Worm (Caenorhabditis elegans) whole organism, mixed stage, embryonic: Measurements from ENCODE around the gene hlh-13.

Experiments used
- M03D4.4 ChIP-seq: sonication (generic microtip); optimal IDR thresholded peaks from 2 replicates; lab custom pipeline; 2017; ENCODE audit warnings: mild to moderate bottlenecking, missing genetic modification characterization, missing compliant biosample characterization
- bed-3 ChIP-seq: fragments of 200-800 bp; sonication (Bioruptor generic); optimal IDR thresholded peaks from 3 replicates; lab custom pipeline; 2018; ENCODE audit warnings: mild to moderate bottlenecking, missing genetic modification characterization, moderate library complexity, missing compliant biosample characterization
- blmp-1 ChIP-seq: fragments of 150-350 bp; optimal IDR thresholded peaks from 2 replicates; lab custom pipeline; 2014; ENCODE audit warnings: missing biosample characterization, missing genetic modification characterization
- ceh-39 ChIP-seq: fragments of 150-350 bp; optimal IDR thresholded peaks from 2 replicates; lab custom pipeline; 2014; ENCODE audit warnings: missing biosample characterization, missing genetic modification characterization
- ceh-83 ChIP-seq: fragments of 200-800 bp; sonication (Bioruptor generic); optimal IDR thresholded peaks from 2 replicates; lab custom pipeline; 2018; ENCODE audit warnings: mild to moderate bottlenecking, missing genetic modification characterization, missing compliant biosample characterization
- ces-1 ChIP-seq: fragments of 150-350 bp; optimal IDR thresholded peaks from 2 replicates; lab custom pipeline; 2014; ENCODE audit warnings: missing biosample characterization, missing genetic modification reagents, missing genetic modification characterization
- cnd-1 ChIP-seq: fragments of 200-800 bp; sonication (Bioruptor generic); optimal IDR thresholded peaks from 2 replicates; lab custom pipeline; 2018; ENCODE audit warnings: mild to moderate bottlenecking, missing genetic modification characterization, missing compliant biosample characterization
- elt-1 ChIP-seq: sonication (generic microtip); optimal IDR thresholded peaks from 2 replicates; lab custom pipeline; 2017; ENCODE audit warnings: missing genetic modification characterization, mild to moderate bottlenecking, missing compliant biosample characterization, antibody characterized with exemption, moderate library complexity, borderline replicate concordance; ENCODE audit not compliant: insufficient read depth
- ham-2 ChIP-seq: fragments of 200-800 bp; sonication (Bioruptor generic); optimal IDR thresholded peaks from 2 replicates; lab custom pipeline; 2018; ENCODE audit warnings: mild to moderate bottlenecking, missing genetic modification characterization, missing compliant biosample characterization
- hlh-1 ChIP-seq: fragments of 150-350 bp; optimal IDR thresholded peaks from 2 replicates; lab custom pipeline; 2014; ENCODE audit warnings: missing biosample characterization, missing genetic modification reagents, missing genetic modification characterization
- lin-13 ChIP-seq: fragments of 150-350 bp; optimal IDR thresholded peaks from 2 replicates; lab custom pipeline; 2014; ENCODE audit warnings: missing biosample characterization, missing genetic modification characterization
- lin-32 ChIP-seq: fragments of 200-800 bp; sonication (Bioruptor generic); optimal IDR thresholded peaks from 2 replicates; lab custom pipeline; 2018; ENCODE audit warnings: mild to moderate bottlenecking, missing genetic modification characterization, missing compliant biosample characterization
- lsy-2 ChIP-seq: fragments of 150-350 bp; optimal IDR thresholded peaks from 2 replicates; lab custom pipeline; 2014; ENCODE audit warnings: missing biosample characterization, missing genetic modification characterization
- mab-5 ChIP-seq: fragments of 150-350 bp; optimal IDR thresholded peaks from 2 replicates; lab custom pipeline; 2014; ENCODE audit warnings: missing biosample characterization, missing genetic modification characterization
- mep-1 ChIP-seq: fragments of 150-350 bp; optimal IDR thresholded peaks from 2 replicates; lab custom pipeline; 2017; ENCODE audit warnings: missing biosample characterization, missing genetic modification reagents, missing genetic modification characterization, inconsistent platforms
- mls-2 ChIP-seq: sonication (generic microtip); optimal IDR thresholded peaks from 2 replicates; lab custom pipeline; 2016; ENCODE audit warnings: mild to moderate bottlenecking, missing genetic modification characterization, moderate library complexity, missing compliant biosample characterization
- nhr-12 ChIP-seq: fragments of 150-350 bp; optimal IDR thresholded peaks from 2 replicates; lab custom pipeline; 2014; ENCODE audit warnings: missing biosample characterization, missing genetic modification characterization
- nhr-2 ChIP-seq: fragments of 150-350 bp; optimal IDR thresholded peaks from 2 replicates; lab custom pipeline; 2014; ENCODE audit warnings: missing biosample characterization, missing genetic modification characterization
- nhr-237 ChIP-seq: fragments of 150-350 bp; optimal IDR thresholded peaks from 2 replicates; lab custom pipeline; 2014; ENCODE audit warnings: missing biosample characterization, missing genetic modification characterization
- nhr-28 ChIP-seq: fragments of 150-350 bp; optimal IDR thresholded peaks from 2 replicates; lab custom pipeline; 2014; ENCODE audit warnings: missing biosample characterization, missing genetic modification characterization
- nhr-76 ChIP-seq: sonication (generic microtip); optimal IDR thresholded peaks from 2 replicates; lab custom pipeline; 2017; ENCODE audit warnings: missing biosample characterization, missing genetic modification characterization
- pha-4 ChIP-seq: fragments of 150-350 bp; optimal IDR thresholded peaks from 2 replicates; lab custom pipeline; 2018; ENCODE audit warnings: missing biosample characterization, missing genetic modification reagents, missing genetic modification characterization
- sem-2 ChIP-seq: fragments of 200-800 bp; sonication (Bioruptor generic); optimal IDR thresholded peaks from 2 replicates; lab custom pipeline; 2018; ENCODE audit warnings: mild to moderate bottlenecking, missing genetic modification characterization, missing compliant biosample characterization
- snpc-4 ChIP-seq: fragments of 150-350 bp; optimal IDR thresholded peaks from 2 replicates; lab custom pipeline; 2014; ENCODE audit warnings: missing biosample characterization, missing genetic modification characterization
- sptf-1 ChIP-seq: sonication (generic microtip); optimal IDR thresholded peaks from 2 replicates; lab custom pipeline; 2017; ENCODE audit warnings: mild to moderate bottlenecking, missing genetic modification characterization, moderate library complexity, missing compliant biosample characterization
- tbx-8 ChIP-seq: fragments of 200-800 bp; sonication (Bioruptor generic); optimal IDR thresholded peaks from 2 replicates; lab custom pipeline; 2018; ENCODE audit warnings: mild to moderate bottlenecking, missing genetic modification characterization, moderate library complexity, missing compliant biosample characterization
- unc-120 ChIP-seq: sonication (generic microtip); optimal IDR thresholded peaks from 2 replicates; lab custom pipeline; 2017; ENCODE audit warnings: missing genetic modification characterization, missing compliant biosample characterization; ENCODE audit not compliant: poor library complexity, severe bottlenecking
- unc-39 ChIP-seq: fragments of 150-350 bp; optimal IDR thresholded peaks from 2 replicates; lab custom pipeline; 2014; ENCODE audit warnings: missing biosample characterization, missing genetic modification characterization
- unc-62 ChIP-seq: fragments of 150-350 bp; optimal IDR thresholded peaks from 2 replicates; lab custom pipeline; 2014; ENCODE audit warnings: missing biosample characterization, missing genetic modification reagents, missing genetic modification characterization
- zip-8 ChIP-seq: fragments of 150-350 bp; optimal IDR thresholded peaks from 2 replicates; lab custom pipeline; 2014; ENCODE audit warnings: missing biosample characterization, missing genetic modification characterization
- ztf-11 ChIP-seq: fragments of 150-350 bp; optimal IDR thresholded peaks from 2 replicates; lab custom pipeline; 2014; ENCODE audit warnings: missing biosample characterization, missing genetic modification characterization

The hlh-13 gene

ce11 chrX:4268396-4268795 is 19.3 kb downstream of the hlh-13 start:
- no peak for TF ChIP-seq blmp-1 (tag; lab: Kevin White, UChicago)
- no peak for TF ChIP-seq ham-2 (GFP tag; lab: Kevin White, UChicago)
- TF ChIP-seq elt-1 (tag; lab: Kevin White, UChicago): no peak
- no peak for TF ChIP-seq unc-39
- TF ChIP-seq ceh-39 (tag; lab: Kevin White, UChicago): no peak
- no peak for TF ChIP-seq mep-1 (tag; lab: Kevin White, UChicago)
- no peak for TF ChIP-seq bed-3 (GFP tag; lab: Kevin White, UChicago)
- TF ChIP-seq zip-8: no peak
- no peak for TF ChIP-seq sptf-1
- no peak for TF ChIP-seq unc-120 (tag; lab: Kevin White, UChicago)
- TF ChIP-seq pha-4 (tag; lab: Kevin White, UChicago): no peak
- no peak for TF ChIP-seq ces-1 (GFP tag; lab: Kevin White, UChicago)
- no peak for TF ChIP-seq M03D4.4 (tag; lab: Kevin White, UChicago)
- TF ChIP-seq sem-2 (GFP tag; lab: Kevin White, UChicago): no peak
- no peak for TF ChIP-seq mls-2
- TF ChIP-seq mab-5 (tag; lab: Kevin White, UChicago): no peak
- TF ChIP-seq nhr-76 (tag; lab: Kevin White, UChicago): no peak
- TF ChIP-seq cnd-1: no peak
- TF ChIP-seq snpc-4 (tag; lab: Kevin White, UChicago): no peak

DNA sequence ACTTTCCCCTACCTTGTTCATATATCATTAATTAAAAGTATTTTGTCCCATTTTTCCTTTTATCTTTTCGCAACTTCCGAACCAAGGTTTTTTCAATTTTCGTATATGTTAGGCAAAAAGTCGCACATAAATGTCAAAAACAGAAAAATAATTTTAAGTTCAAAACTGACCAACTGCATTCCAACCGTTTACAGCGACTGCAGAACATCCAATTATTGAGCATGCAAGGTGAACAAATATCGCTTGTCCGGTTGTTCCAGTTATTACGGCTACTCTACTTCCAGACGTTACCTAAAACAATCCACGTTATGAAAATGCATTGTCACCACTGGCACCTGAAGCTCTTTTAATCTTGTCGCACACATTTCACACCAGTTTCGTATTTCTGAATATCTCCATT is 24.6 kb downstream of the hlh-13 start, which contains the start of gene C52B9.10:
C52B9.10 (plus strand) TSS at position 301 of the 400 bp plus-strand sequence.
- TF ChIP-seq lsy-2 (tag; lab: Kevin White, UChicago) (no peak), nhr-12 (tag; lab: Kevin White, UChicago) (no peak), ztf-11 (no peak), nhr-28 (no peak), elt-1 (tag; lab: Kevin White, UChicago) (no peak), unc-62 (GFP tag; lab: Kevin White, UChicago) (no peak), ces-1 (GFP tag; lab: Kevin White, UChicago) (no peak), ham-2 (GFP tag; lab: Kevin White, UChicago) (no peak), ceh-39 (tag; lab: Kevin White, UChicago) (no peak), pha-4 (tag; lab: Kevin White, UChicago) (no peak), sptf-1 (no peak), unc-120 (tag; lab: Kevin White, UChicago) (no peak), mep-1 (tag; lab: Kevin White, UChicago) (no peak)

DNA sequence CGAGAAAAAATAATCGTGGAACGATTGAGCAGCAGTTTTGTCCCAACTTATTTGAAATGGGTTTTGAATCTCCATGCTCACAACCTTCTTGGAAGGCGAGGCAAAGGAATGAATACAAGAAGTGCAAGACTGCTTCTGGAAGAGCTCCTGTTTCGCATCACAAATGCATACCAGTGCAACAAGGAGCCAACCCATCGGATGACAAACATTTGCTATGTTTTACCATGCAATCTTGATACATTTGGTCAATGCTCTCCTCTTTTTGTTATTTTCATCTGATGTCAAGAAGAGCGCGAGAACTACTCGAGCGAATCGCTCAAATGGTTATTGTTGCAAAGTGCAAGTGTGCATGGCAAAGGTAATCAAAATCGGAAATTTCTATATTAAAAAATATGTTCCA is 25.1 kb downstream of the hlh-13 start, which contains the start of gene mec-18:
mec-18 (minus strand) TSS at position 101 of the 400 bp plus-strand sequence.
- TF ChIP-seq cnd-1 (no peak), nhr-28 (no peak), M03D4.4 (tag; lab: Kevin White, UChicago) (no peak), nhr-237 (tag; lab: Kevin White, UChicago) (no peak), unc-62 (GFP tag; lab: Kevin White, UChicago) (no peak), sem-2 (GFP tag; lab: Kevin White, UChicago) (no peak), ces-1 (GFP tag; lab: Kevin White, UChicago) (no peak), nhr-2 (tag; lab: Kevin White, UChicago) (no peak), blmp-1 (tag; lab: Kevin White, UChicago) (no peak), ham-2 (GFP tag; lab: Kevin White, UChicago) (no peak), unc-120 (tag; lab: Kevin White, UChicago) (no peak), lsy-2 (tag; lab: Kevin White, UChicago) (no peak), mab-5 (tag; lab: Kevin White, UChicago) (no peak), bed-3 (GFP tag; lab: Kevin White, UChicago) (no peak), nhr-76 (tag; lab: Kevin White, UChicago) (no peak), nhr-12 (tag; lab: Kevin White, UChicago) (no peak), ceh-83 (GFP tag; lab: Kevin White, UChicago) (no peak), ceh-39 (tag; lab: Kevin White, UChicago) (no peak), lin-13 (no peak), unc-39 (no peak)

DNA sequence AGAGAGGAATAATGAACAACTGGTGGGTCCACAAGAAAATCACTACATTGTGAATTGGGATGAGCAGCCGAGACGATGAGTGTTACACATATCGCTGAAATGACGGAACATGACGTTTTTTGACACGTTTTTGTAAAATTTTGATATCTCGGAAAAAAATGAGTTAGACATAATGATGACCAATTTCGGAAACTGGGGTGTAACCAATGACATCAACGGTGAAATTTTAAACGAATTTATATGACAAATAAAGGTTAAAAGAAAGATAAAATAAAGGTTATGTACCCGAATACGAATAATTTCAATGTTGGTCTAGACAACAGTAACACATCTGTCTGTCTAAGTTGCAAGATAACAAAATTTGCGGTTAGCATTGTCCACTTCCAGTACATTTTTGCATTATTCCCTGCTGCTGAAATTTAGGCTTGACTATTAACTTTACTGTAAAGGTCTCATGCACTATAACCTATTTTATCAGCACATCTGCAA is 30.3 kb downstream of the hlh-13 start, which contains the start of the genes twk-28 and ets-9:
twk-28 (minus strand) TSS at position 51 of the 489 bp plus-strand sequence.
ets-9 (plus strand) TSS at position 410 of the 489 bp plus-strand sequence.
- TF ChIP-seq ztf-11: no peak
- TF ChIP-seq mab-5 (tag; lab: Kevin White, UChicago): no peak
- no peak for TF ChIP-seq tbx-8 (GFP tag; lab: Kevin White, UChicago)
- peak; percentile 88 for TF ChIP-seq hlh-1 (tag; lab: Kevin White, UChicago)
- TF ChIP-seq elt-1 (tag; lab: Kevin White, UChicago): no peak
- TF ChIP-seq unc-62 (GFP tag; lab: Kevin White, UChicago): peak; percentile 36
- TF ChIP-seq mls-2: no peak
- no peak for TF ChIP-seq lin-32
- TF ChIP-seq nhr-237 (tag; lab: Kevin White, UChicago): no peak
- peak; percentile 47 for TF ChIP-seq unc-120 (tag; lab: Kevin White, UChicago)
- no peak for TF ChIP-seq unc-39
- TF ChIP-seq nhr-28: no peak
